Worm (Caenorhabditis elegans): ENCODE results near the gene srh-56.
A peak's percentile ranks its signal among the peaks of the same experiment; 100 is the strongest.

srh-56 gene

ce11 chrV:2769754-2770153 lies 1.9 kb upstream of the srh-56 start, which contains the start of gene dhs-15:
TSS of gene dhs-15 (minus strand) at chrV:2769854.
- TF ChIP-seq tag-97 (GFP tag; IDR thresholded peaks at IDR 0.05) (no peak), lin-1 (GFP tag; IDR thresholded peaks at IDR 0.05) (no peak), daf-8 (GFP tag; IDR thresholded peaks at IDR 0.05) (no peak), ceh-32 (tag; optimal IDR thresholded peaks at IDR 0.05; ENCODE audit: poor library complexity) (no peak), set-16 (GFP tag; IDR thresholded peaks at IDR 0.05) (no peak), zip-11 (GFP tag; IDR thresholded peaks at IDR 0.05) (no peak), zip-2 (tag; optimal IDR thresholded peaks at IDR 0.05) (no peak), jun-1 (tag; optimal IDR thresholded peaks at IDR 0.05) (no peak), cey-2 (tag; optimal IDR thresholded peaks at IDR 0.05; ENCODE audit: borderline replicate concordance, insufficient read depth) (no peak), ctbp-1 (GFP tag; IDR thresholded peaks at IDR 0.05) (no peak), lin-15B (tag; optimal IDR thresholded peaks at IDR 0.05) (no peak), F10B5.3 (tag; optimal IDR thresholded peaks at IDR 0.05) (no peak), pha-4 (GFP tag; IDR thresholded peaks at IDR 0.05) (no peak), pha-4 (tag; optimal IDR thresholded peaks at IDR 0.05) (no peak), dve-1 (tag; optimal IDR thresholded peaks at IDR 0.05; ENCODE audit: insufficient read depth) (no peak)

DNA sequence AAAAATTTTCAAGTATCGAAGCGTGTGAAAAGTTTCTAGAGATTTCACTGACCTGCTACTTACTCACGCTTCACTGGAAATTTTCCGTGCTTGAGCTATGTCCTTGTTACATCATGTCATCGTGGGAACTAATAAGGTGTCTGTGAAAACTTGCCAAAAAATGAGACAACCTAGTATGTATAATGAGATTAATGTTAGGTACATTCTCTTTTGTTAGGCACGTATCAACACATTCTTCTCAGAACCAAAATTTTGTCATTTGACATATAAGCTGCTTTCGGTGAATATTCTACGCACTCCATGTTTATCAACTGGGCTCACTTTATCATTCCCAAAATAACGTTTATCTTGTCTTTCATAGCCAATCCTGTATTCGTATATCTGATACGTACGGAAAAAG lies 2.4 kb downstream of the srh-56 start, which contains the start of gene srj-18:
Gene srj-18, plus strand, starts transcription at position 301 of the 400 bp plus-strand sequence.
- TF ChIP-seq arid-1 (GFP tag; conservative IDR thresholded peaks at IDR 0.05) (no peak), pha-4 (GFP tag; IDR thresholded peaks at IDR 0.05) (no peak), pha-4 (tag; optimal IDR thresholded peaks at IDR 0.05) (no peak)

DNA sequence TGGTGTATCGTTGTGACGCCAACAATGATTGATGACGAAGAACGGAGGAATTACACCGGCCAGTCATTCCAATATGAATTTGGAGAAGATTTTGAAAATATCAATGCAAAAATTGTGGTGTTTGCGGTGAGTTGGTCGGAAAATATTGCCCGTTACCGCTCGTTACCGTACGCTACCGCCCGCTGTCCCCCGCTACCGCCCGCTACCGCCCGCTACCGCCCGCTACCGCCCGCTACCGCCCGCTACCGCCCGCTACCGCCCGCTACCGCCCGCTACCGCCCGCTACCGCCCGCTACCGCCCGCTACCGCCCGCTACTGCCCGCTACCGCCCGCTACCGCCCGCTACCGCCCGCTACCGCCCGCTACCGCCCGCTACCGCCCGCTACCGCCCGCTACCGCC lies 5.7 kb downstream of the srh-56 start:
- TF ChIP-seq set-16 (GFP tag; IDR thresholded peaks at IDR 0.05) (peak; percentile 60), egl-43 (GFP tag; IDR thresholded peaks at IDR 0.05) (0 out of 2 replicates have a peak, but pooled peaks have one; percentile 12)

ce11 chrV:2778458-2778857 lies 6.8 kb downstream of the srh-56 start:
- peak; percentile 80 for TF ChIP-seq set-16 (GFP tag; IDR thresholded peaks at IDR 0.05)

ce11 chrV:2780786-2781185 lies 9.1 kb downstream of the srh-56 start, which contains the start of gene R05D8.11:
TSS of gene R05D8.11 (minus strand) at chrV:2780886.
- no peak for TF ChIP-seq dmd-8 (GFP tag; IDR thresholded peaks at IDR 0.05)
- no peak for TF ChIP-seq ces-1 (GFP tag; optimal IDR thresholded peaks at IDR 0.05)
- TF ChIP-seq lin-29 (GFP tag; IDR thresholded peaks at IDR 0.05), result no peak
- no peak for TF ChIP-seq mes-2 (tag; optimal IDR thresholded peaks at IDR 0.05; ENCODE audit: poor library complexity, severe bottlenecking)
- no peak for TF ChIP-seq nhr-77 (tag; optimal IDR thresholded peaks at IDR 0.05)
- no peak for TF ChIP-seq egl-27 (tag; optimal IDR thresholded peaks at IDR 0.05)
- no peak for TF ChIP-seq ztf-7 (tag; optimal IDR thresholded peaks at IDR 0.05)
- no peak for TF ChIP-seq ceh-62 (tag; optimal IDR thresholded peaks at IDR 0.05)

- no peak for TF ChIP-seq mxl-3 (GFP tag; optimal IDR thresholded peaks at IDR 0.05)
- no peak for TF ChIP-seq unc-130 (GFP tag; optimal IDR thresholded peaks at IDR 0.05)
- no peak for TF ChIP-seq madf-9 (GFP tag; conservative IDR thresholded peaks at IDR 0.05)
- peak; percentile 66 for TF ChIP-seq aha-1 (tag)
- no peak for TF ChIP-seq hlh-11 (tag; optimal IDR thresholded peaks at IDR 0.05)
- no peak for TF ChIP-seq egl-27 (tag; optimal IDR thresholded peaks at IDR 0.05)
These were observed 21.3 kb downstream of the srh-56 start for ce11 chrV:2792958-2793357.

DNA sequence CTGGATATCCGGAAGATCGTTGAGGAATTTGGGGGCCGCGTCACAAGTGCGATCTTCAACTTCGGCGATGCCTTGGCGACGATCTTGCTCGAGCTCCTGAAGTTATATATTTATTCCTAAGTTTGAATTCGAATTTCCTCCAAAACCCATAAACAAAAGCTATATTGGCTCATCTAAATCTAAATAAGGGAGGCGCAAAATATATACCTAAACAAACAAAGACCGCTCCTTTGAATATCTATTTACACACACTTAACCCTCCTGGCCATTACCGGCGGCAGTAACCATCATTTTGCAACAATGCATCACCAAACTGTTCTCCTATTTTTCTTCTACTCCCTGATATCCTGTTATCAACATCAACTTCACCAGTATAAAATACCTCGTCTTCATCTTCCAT lies 24.3 kb downstream of the srh-56 start, which contains the start of gene F54E2.2:
Gene F54E2.2, plus strand, starts transcription at position 301 of the 400 bp plus-strand sequence.
- TF ChIP-seq F37D6.2 (tag; optimal IDR thresholded peaks at IDR 0.05) (no peak), spr-3 (GFP tag; optimal IDR thresholded peaks at IDR 0.05) (no peak), lir-3 (tag; optimal IDR thresholded peaks at IDR 0.05) (no peak), ZK546.5 (tag; optimal IDR thresholded peaks at IDR 0.05) (no peak), madf-5 (GFP tag; IDR thresholded peaks at IDR 0.05) (no peak), R02D3.7 (tag; optimal IDR thresholded peaks at IDR 0.05) (no peak), nhr-237 (tag; optimal IDR thresholded peaks at IDR 0.05) (no peak), nhr-6 (tag; optimal IDR thresholded peaks at IDR 0.05) (no peak), ama-1 (optimal IDR thresholded peaks at IDR 0.05) (no peak), ceh-44 (GFP tag; IDR thresholded peaks at IDR 0.05) (no peak), nhr-11 (tag; optimal IDR thresholded peaks at IDR 0.05) (no peak), nhr-28 (tag; optimal IDR thresholded peaks at IDR 0.05) (no peak), ceh-20 (GFP tag; IDR thresholded peaks at IDR 0.05) (no peak), nhr-77 (tag; optimal IDR thresholded peaks at IDR 0.05) (no peak), lin-15B (tag; optimal IDR thresholded peaks at IDR 0.05) (no peak)

Data from whole organism, L4 larva.